Worm (Caenorhabditis elegans) whole organism, L4 larva: ENCODE data around the gene Y73F8A.26.

Experiments
- F26F4.8 ChIP-seq: fragments of 200-800 bp; sonication (Bioruptor generic); conservative IDR thresholded peaks from 2 replicates; pipeline ENCODE4 v1.3.6; 2022; ENCODE audit warnings: missing genetic modification characterization, missing compliant biosample characterization
- F37D6.2 ChIP-seq: sonication (generic microtip); optimal IDR thresholded peaks from 2 replicates; lab custom pipeline; 2016; ENCODE audit warnings: mild to moderate bottlenecking, missing genetic modification characterization, missing compliant biosample characterization
- F44E2.7 ChIP-seq: fragments of 200-800 bp; sonication (Bioruptor generic); IDR thresholded peaks from 2 replicates; pipeline ENCODE4 v2.1.2; 2022; ENCODE audit warnings: missing genetic modification characterization, missing compliant biosample characterization
- F49E8.2 ChIP-seq: sonication (generic microtip); optimal IDR thresholded peaks from 2 replicates; lab custom pipeline; 2016; ENCODE audit warnings: missing compliant biosample characterization, mild to moderate bottlenecking, missing genetic modification characterization, borderline replicate concordance
- Y48G9A.11 ChIP-seq: fragments of 200-800 bp; sonication (Bioruptor generic); IDR thresholded peaks from 2 replicates; pipeline ENCODE4 v1.3.6; 2022; ENCODE audit warnings: missing genetic modification reagents, missing genetic modification characterization, missing compliant biosample characterization
- ama-1 ChIP-seq: fragments of 150-350 bp; optimal IDR thresholded peaks from 2 replicates; lab custom pipeline; 2014; ENCODE audit warnings: inconsistent platforms, mixed read lengths
- arid-1 ChIP-seq: fragments of 200-800 bp; sonication (Bioruptor generic); conservative IDR thresholded peaks from 2 replicates; pipeline ENCODE4 v1.3.6; 2022; ENCODE audit warnings: missing genetic modification reagents, missing genetic modification characterization, missing compliant biosample characterization
- ceh-20 ChIP-seq: fragments of 200-800 bp; sonication (Bioruptor generic); IDR thresholded peaks from 2 replicates; pipeline ENCODE4 v1.3.6; 2022; ENCODE audit warnings: missing genetic modification reagents, missing genetic modification characterization, missing compliant biosample characterization
- ceh-28 ChIP-seq: fragments of 150-350 bp; optimal IDR thresholded peaks from 2 replicates; lab custom pipeline; 2014; ENCODE audit warnings: missing biosample characterization, missing genetic modification reagents, missing genetic modification characterization
- ceh-32 ChIP-seq: sonication (generic microtip); optimal IDR thresholded peaks from 2 replicates; lab custom pipeline; 2016; ENCODE audit warnings: mild to moderate bottlenecking, missing genetic modification characterization, missing compliant biosample characterization; ENCODE audit not compliant: poor library complexity
- ceh-44 ChIP-seq: fragments of 200-800 bp; sonication (Bioruptor generic); IDR thresholded peaks from 2 replicates; pipeline ENCODE4 v1.3.6; 2022; ENCODE audit warnings: missing genetic modification reagents, missing genetic modification characterization, missing compliant biosample characterization
- ceh-62 ChIP-seq: sonication (generic microtip); optimal IDR thresholded peaks from 2 replicates; lab custom pipeline; 2017; ENCODE audit warnings: missing biosample characterization, missing genetic modification characterization
- ces-1 ChIP-seq: fragments of 150-350 bp; sonication (generic microtip); optimal IDR thresholded peaks from 4 replicates; lab custom pipeline; 2014; ENCODE audit warnings: missing biosample characterization, missing genetic modification reagents, missing genetic modification characterization
- daf-12 ChIP-seq: fragments of 150-350 bp; optimal IDR thresholded peaks from 2 replicates; lab custom pipeline; 2014; ENCODE audit warnings: missing biosample characterization, missing genetic modification reagents, missing genetic modification characterization
- daf-16 ChIP-seq, 3 experiments: sonication (generic microtip); optimal IDR thresholded peaks; 2 replicates each; lab custom pipeline; 2016 to 2017; ENCODE audit warnings: missing genetic modification characterization in 3 of 3, missing genetic modification reagents in 3 of 3, mild to moderate bottlenecking in 2 of 3, missing compliant biosample characterization in 2 of 3, missing biosample characterization in 1 of 3, moderate library complexity in 1 of 3
- daf-19 ChIP-seq: fragments of 200-800 bp; sonication (Bioruptor generic); conservative IDR thresholded peaks from 2 replicates; pipeline ENCODE4 v1.3.6; 2022; ENCODE audit warnings: missing genetic modification characterization, missing compliant biosample characterization
- dmd-6 ChIP-seq: fragments of 200-800 bp; sonication (Bioruptor generic); IDR thresholded peaks from 2 replicates; pipeline ENCODE4 v1.3.6; 2022; ENCODE audit warnings: missing genetic modification reagents, missing genetic modification characterization, missing compliant biosample characterization
- dpl-1 ChIP-seq: fragments of 150-350 bp; optimal IDR thresholded peaks from 2 replicates; lab custom pipeline; 2014; ENCODE audit warnings: missing biosample characterization, missing genetic modification reagents, missing genetic modification characterization
- duxl-1 ChIP-seq: sonication (generic microtip); optimal IDR thresholded peaks from 2 replicates; lab custom pipeline; 2016; ENCODE audit warnings: mild to moderate bottlenecking, missing genetic modification characterization, moderate library complexity, missing compliant biosample characterization; ENCODE audit not compliant: poor library complexity
- egl-27 ChIP-seq: sonication (generic microtip); optimal IDR thresholded peaks from 3 replicates; lab custom pipeline; 2017; ENCODE audit warnings: missing biosample characterization, missing genetic modification reagents, missing genetic modification characterization
- egl-43 ChIP-seq: fragments of 200-800 bp; sonication (Bioruptor generic); IDR thresholded peaks from 2 replicates; pipeline ENCODE4 v1.3.6; 2022; ENCODE audit warnings: missing genetic modification reagents, missing genetic modification characterization, missing compliant biosample characterization
- fkh-10 ChIP-seq: fragments of 150-350 bp; optimal IDR thresholded peaks from 2 replicates; lab custom pipeline; 2014; ENCODE audit warnings: missing biosample characterization, missing genetic modification reagents, missing genetic modification characterization
- gei-8 ChIP-seq: fragments of 200-800 bp; sonication (Bioruptor generic); optimal IDR thresholded peaks from 2 replicates; lab custom pipeline; 2018; ENCODE audit warnings: mild to moderate bottlenecking, missing genetic modification characterization, missing compliant biosample characterization
- hlh-11 ChIP-seq: fragments of 200-800 bp; sonication (Bioruptor generic); optimal IDR thresholded peaks from 2 replicates; lab custom pipeline; 2018; ENCODE audit warnings: mild to moderate bottlenecking, missing genetic modification characterization, missing compliant biosample characterization
- lin-1 ChIP-seq: fragments of 200-800 bp; sonication (Bioruptor generic); IDR thresholded peaks from 2 replicates; pipeline ENCODE4 v1.3.6; 2022; ENCODE audit warnings: missing genetic modification reagents, missing genetic modification characterization, missing compliant biosample characterization
- lin-38 ChIP-seq: fragments of 200-800 bp; sonication (Bioruptor generic); IDR thresholded peaks from 2 replicates; pipeline ENCODE4 v1.3.6; 2022; ENCODE audit warnings: missing genetic modification reagents, missing genetic modification characterization, missing compliant biosample characterization
- lin-39 ChIP-seq: fragments of 150-350 bp; optimal IDR thresholded peaks from 2 replicates; lab custom pipeline; 2014; ENCODE audit warnings: missing biosample characterization, missing genetic modification reagents, missing genetic modification characterization
- lir-3 ChIP-seq: sonication (generic microtip); optimal IDR thresholded peaks from 2 replicates; lab custom pipeline; 2016; ENCODE audit warnings: mild to moderate bottlenecking, missing genetic modification characterization, missing compliant biosample characterization
- lsy-2 ChIP-seq, 2 experiments: fragments of 150-350 bp in 1 of 2; sonication (generic microtip) in 1 of 2; optimal IDR thresholded peaks; 2 replicates each; lab custom pipeline; 2014 to 2017; ENCODE audit warnings: missing biosample characterization in 2 of 2, missing genetic modification characterization in 2 of 2
- madf-5 ChIP-seq, 2 experiments: fragments of 200-800 bp; sonication (Bioruptor generic); IDR thresholded peaks; 2 replicates each; pipeline ENCODE4 v1.3.6; 2022; ENCODE audit warnings: missing compliant biosample characterization in 2 of 2, missing genetic modification characterization in 2 of 2
- madf-9 ChIP-seq: fragments of 200-800 bp; sonication (Bioruptor generic); conservative IDR thresholded peaks from 2 replicates; pipeline ENCODE4 v1.3.6; 2022; ENCODE audit warnings: missing genetic modification reagents, missing genetic modification characterization, missing compliant biosample characterization
- mdl-1 ChIP-seq, 2 experiments: fragments of 150-350 bp in 1 of 2; sonication (generic microtip) in 1 of 2; optimal IDR thresholded peaks; 2 replicates each; lab custom pipeline; 2014 to 2017; ENCODE audit warnings: missing biosample characterization in 2 of 2, missing genetic modification characterization in 2 of 2
- mes-2 ChIP-seq: sonication (generic microtip); optimal IDR thresholded peaks from 2 replicates; lab custom pipeline; 2016; ENCODE audit warnings: missing genotype, mild to moderate bottlenecking, missing genetic modification characterization, missing compliant biosample characterization; ENCODE audit not compliant: poor library complexity, severe bottlenecking
- nhr-102 ChIP-seq: sonication (generic microtip); optimal IDR thresholded peaks from 2 replicates; lab custom pipeline; 2016; ENCODE audit warnings: mild to moderate bottlenecking, missing genetic modification characterization, moderate library complexity, missing compliant biosample characterization
- nhr-111 ChIP-seq: fragments of 200-800 bp; sonication (Bioruptor generic); optimal IDR thresholded peaks from 2 replicates; lab custom pipeline; 2018; ENCODE audit warnings: mild to moderate bottlenecking, missing genetic modification characterization, missing compliant biosample characterization
- nhr-28 ChIP-seq: fragments of 150-350 bp; optimal IDR thresholded peaks from 2 replicates; lab custom pipeline; 2014; ENCODE audit warnings: missing biosample characterization, missing genetic modification characterization
- nhr-42 ChIP-seq: fragments of 200-800 bp; sonication (Bioruptor generic); IDR thresholded peaks from 2 replicates; pipeline ENCODE4 v1.3.6; 2022; ENCODE audit warnings: missing genetic modification characterization, missing compliant biosample characterization
- nhr-48 ChIP-seq: sonication (generic microtip); optimal IDR thresholded peaks from 2 replicates; lab custom pipeline; 2016; ENCODE audit warnings: mild to moderate bottlenecking, missing genetic modification characterization, missing compliant biosample characterization
- pqm-1 ChIP-seq: sonication (generic microtip); optimal IDR thresholded peaks from 2 replicates; lab custom pipeline; 2017; ENCODE audit warnings: missing biosample characterization, missing genetic modification characterization
- sdz-12 ChIP-seq: fragments of 200-800 bp; sonication (Bioruptor generic); optimal IDR thresholded peaks from 2 replicates; lab custom pipeline; 2018; ENCODE audit warnings: mild to moderate bottlenecking, missing genetic modification characterization, missing compliant biosample characterization
- set-16 ChIP-seq: fragments of 200-800 bp; sonication (Bioruptor generic); IDR thresholded peaks from 2 replicates; pipeline ENCODE4 v1.3.6; 2022; ENCODE audit warnings: missing genetic modification reagents, missing genetic modification characterization, missing compliant biosample characterization
- snpc-1.2 ChIP-seq: fragments of 200-800 bp; sonication (Bioruptor generic); IDR thresholded peaks from 2 replicates; pipeline ENCODE4 v1.3.6; 2022; ENCODE audit warnings: missing genetic modification reagents, missing genetic modification characterization, missing compliant biosample characterization
- snpc-4 ChIP-seq: fragments of 150-350 bp; optimal IDR thresholded peaks from 2 replicates; lab custom pipeline; 2014; ENCODE audit warnings: missing biosample characterization, missing genetic modification characterization
- spr-1 ChIP-seq: sonication (generic microtip); optimal IDR thresholded peaks from 2 replicates; lab custom pipeline; 2016; ENCODE audit warnings: mild to moderate bottlenecking, missing genetic modification characterization, missing compliant biosample characterization
- unc-39 ChIP-seq: sonication (generic microtip); optimal IDR thresholded peaks from 2 replicates; lab custom pipeline; 2017; ENCODE audit warnings: missing biosample characterization, missing genetic modification characterization
- unc-62 ChIP-seq, 3 experiments: fragments of 150-350 bp in 1 of 3; sonication (generic microtip); optimal IDR thresholded peaks in 2 of 3; peaks in 1 of 3; 1 replicate in 1 of 3; 2 replicates in 2 of 3; lab custom pipeline; 2014 to 2017; ENCODE audit warnings: missing biosample characterization in 3 of 3, missing genetic modification characterization in 3 of 3, missing genetic modification reagents in 3 of 3, missing genotype in 1 of 3
- zfp-2 ChIP-seq: sonication (generic microtip); optimal IDR thresholded peaks from 2 replicates; lab custom pipeline; 2016; ENCODE audit warnings: mild to moderate bottlenecking, missing genetic modification characterization, missing compliant biosample characterization
- zfp-3 ChIP-seq: fragments of 200-800 bp; sonication (Bioruptor generic); conservative IDR thresholded peaks from 2 replicates; pipeline ENCODE4 v1.3.6; 2022; ENCODE audit warnings: missing genetic modification reagents, missing genetic modification characterization, missing compliant biosample characterization
- zip-11 ChIP-seq: fragments of 200-800 bp; sonication (Bioruptor generic); IDR thresholded peaks from 2 replicates; pipeline ENCODE4 v1.3.6; 2022; ENCODE audit warnings: missing genetic modification characterization, missing compliant biosample characterization
- ztf-11 ChIP-seq: fragments of 150-350 bp; optimal IDR thresholded peaks from 2 replicates; lab custom pipeline; 2014; ENCODE audit warnings: missing biosample characterization, missing genetic modification characterization

Gene Y73F8A.26

ce11 chrIV:15526477-15526876 is 53.0 kb downstream of the Y73F8A.26 start (continued):
- TF ChIP-seq daf-12 (tag; lab: Kevin White, UChicago) (no peak), ztf-11 (tag; lab: Kevin White, UChicago) (no peak), fkh-10 (GFP tag; lab: Kevin White, UChicago) (no peak), spr-1 (tag; lab: Kevin White, UChicago) (no peak), lin-38 (GFP tag; lab: Robert Waterston, UW) (peak; percentile 83), dmd-6 (GFP tag; lab: Robert Waterston, UW) (peak; percentile 74), set-16 (GFP tag; lab: Robert Waterston, UW) (no peak), lin-1 (GFP tag; lab: Robert Waterston, UW) (no peak), lir-3 (tag; lab: Kevin White, UChicago) (no peak), ceh-28 (tag; lab: Kevin White, UChicago) (no peak), egl-43 (GFP tag; lab: Robert Waterston, UW) (no peak), F49E8.2 (tag; lab: Kevin White, UChicago) (peak; percentile 95), zfp-3 (GFP tag; lab: Robert Waterston, UW) (0 out of 2 replicates have a peak, but pooled peaks have one; percentile 68), ama-1 (lab: Kevin White, UChicago) (no peak), zip-11 (GFP tag; lab: Robert Waterston, UW) (no peak), ceh-62 (no peak), ces-1 (no peak), F37D6.2 (tag; lab: Kevin White, UChicago) (peak; percentile 40), madf-9 (GFP tag; lab: Robert Waterston, UW) (peak; percentile 76), Y48G9A.11 (peak; percentile 81), nhr-42 (GFP tag; lab: Robert Waterston, UW) (no peak), sdz-12 (GFP tag; lab: Kevin White, UChicago) (no peak), nhr-48 (tag; lab: Kevin White, UChicago) (no peak), mes-2 (tag; lab: Kevin White, UChicago) (peak; percentile 97), snpc-4 (tag; lab: Kevin White, UChicago) (no peak), daf-19 (GFP tag; lab: Robert Waterston, UW) (no peak), dpl-1 (GFP tag; lab: Kevin White, UChicago) (peak; percentile 92), egl-27 (tag; lab: Kevin White, UChicago) (no peak), duxl-1 (peak; percentile 69), unc-39 (no peak), nhr-28 (tag; lab: Kevin White, UChicago) (no peak), daf-16 (GFP tag; optimal IDR thresholded peaks at IDR 0.05; lab: Kevin White, UChicago) (peak in 1 of 2 experiments; percentile 23), daf-16 (tag; optimal IDR thresholded peaks at IDR 0.05; lab: Kevin White, UChicago) (no peak), lin-39 (no peak), madf-5 (GFP tag; IDR thresholded peaks at IDR 0.05; lab: Robert Waterston, UW) (0 out of 4 replicates have a peak, but pooled peaks have one; percentile 36 to 53), zfp-2 (tag; lab: Kevin White, UChicago) (no peak), snpc-1.2 (GFP tag; lab: Robert Waterston, UW) (peak; percentile 97), ceh-44 (GFP tag; lab: Robert Waterston, UW) (no peak), hlh-11 (tag; lab: Kevin White, UChicago) (peak; percentile 26), nhr-111 (GFP tag; lab: Kevin White, UChicago) (no peak), gei-8 (peak; percentile 5), ceh-20 (GFP tag; lab: Robert Waterston, UW) (peak; percentile 59; the same call in 1 of the 2 replicates), F26F4.8 (GFP tag; lab: Robert Waterston, UW) (no peak), mdl-1 (tag; optimal IDR thresholded peaks at IDR 0.05; lab: Kevin White, UChicago) (no peak), unc-62 (GFP tag; optimal IDR thresholded peaks at IDR 0.05 in 1 of 2; lab: Kevin White, UChicago) (no peak), unc-62 (tag; optimal IDR thresholded peaks at IDR 0.05; lab: Kevin White, UChicago) (no peak), nhr-102 (tag; lab: Kevin White, UChicago) (peak; percentile 64), lsy-2 (tag; optimal IDR thresholded peaks at IDR 0.05; lab: Kevin White, UChicago) (peak in 1 of 2 experiments; percentile 87), F44E2.7 (GFP tag; lab: Robert Waterston, UW) (no peak), arid-1 (GFP tag; lab: Robert Waterston, UW) (no peak), ceh-32 (tag; lab: Kevin White, UChicago) (no peak), pqm-1 (no peak)
